Worm (Caenorhabditis elegans) whole organism, mixed stage, embryonic: Measurements from ENCODE around the gene C08B6.14.

ENCODE experiments used
- nhr-237 ChIP-seq: fragments of 150-350 bp; optimal IDR thresholded peaks from 2 replicates; lab custom pipeline; 2014; ENCODE audit warnings: missing biosample characterization, missing genetic modification characterization
- snpc-4 ChIP-seq: fragments of 150-350 bp; optimal IDR thresholded peaks from 2 replicates; lab custom pipeline; 2014; ENCODE audit warnings: missing biosample characterization, missing genetic modification characterization
- unc-39 ChIP-seq: fragments of 150-350 bp; optimal IDR thresholded peaks from 2 replicates; lab custom pipeline; 2014; ENCODE audit warnings: missing biosample characterization, missing genetic modification characterization

DNA sequence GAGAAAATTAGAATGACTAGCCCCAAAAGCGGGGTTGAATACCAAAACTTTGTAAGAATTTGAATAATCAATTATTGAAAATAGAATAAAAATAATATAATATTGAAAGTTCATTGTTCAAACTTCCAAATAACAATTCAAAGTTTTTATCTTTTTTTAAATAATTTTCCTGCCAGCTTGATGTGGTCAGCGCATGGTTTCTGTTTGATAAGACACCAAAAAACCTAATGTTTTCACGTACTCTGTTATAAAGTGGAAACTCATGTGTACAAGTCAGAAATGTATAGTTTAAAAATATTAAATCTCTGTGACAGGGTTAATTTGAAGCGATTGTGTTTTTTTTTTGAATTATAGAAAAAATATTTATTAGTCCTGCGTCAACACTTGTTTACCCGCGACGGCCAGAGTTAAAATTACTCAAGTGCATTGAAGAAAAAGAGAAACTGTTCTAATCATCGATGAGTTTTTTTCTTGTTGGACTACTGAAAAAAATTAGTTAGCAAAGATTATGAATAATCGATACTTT lies 3.0 kb upstream of the C08B6.14 start, which contains the start of gene ugt-17:
- TF ChIP-seq nhr-237 (tag; lab: Kevin White, UChicago), result no peak
- no peak for TF ChIP-seq snpc-4
- TF ChIP-seq unc-39, result no peak
